Fruit fly (Drosophila melanogaster) whole organism, adult: ENCODE measurements around the gene CG17778.

Source experiments
- CG11617 ChIP-seq: fragments of 200-800 bp; sonication (Bioruptor generic); optimal IDR thresholded peaks from 2 replicates; lab custom pipeline; 2017; ENCODE audit warnings: mild to moderate bottlenecking, missing biosample characterization, missing genetic modification reagents, missing genetic modification characterization
- CG12768 ChIP-seq: fragments of 200-800 bp; sonication (Bioruptor generic); optimal IDR thresholded peaks from 2 replicates; lab custom pipeline; 2017; ENCODE audit warnings: missing biosample characterization, missing genetic modification characterization, mild to moderate bottlenecking, moderate library complexity, missing genetic modification reagents
- CG14711 ChIP-seq: fragments of 200-800 bp; sonication (Bioruptor generic); optimal IDR thresholded peaks from 2 replicates; lab custom pipeline; 2018; ENCODE audit warnings: missing biosample characterization, mild to moderate bottlenecking, missing genetic modification characterization, moderate library complexity
- CG1620 ChIP-seq: fragments of 200-800 bp; sonication (Bioruptor generic); optimal IDR thresholded peaks from 2 replicates; lab custom pipeline; 2016; ENCODE audit warnings: missing biosample characterization, missing genetic modification characterization
- CG33017 ChIP-seq: fragments of 200-800 bp; sonication (Bioruptor generic); optimal IDR thresholded peaks from 2 replicates; lab custom pipeline; 2018; ENCODE audit warnings: missing biosample characterization, mild to moderate bottlenecking, missing genetic modification characterization, moderate library complexity
- CG5204 ChIP-seq: fragments of 200-800 bp; sonication (Bioruptor generic); optimal IDR thresholded peaks from 2 replicates; lab custom pipeline; 2016; ENCODE audit warnings: missing biosample characterization, missing genetic modification characterization
- CG7045 ChIP-seq: fragments of 200-800 bp; sonication (Bioruptor generic); optimal IDR thresholded peaks from 2 replicates; lab custom pipeline; 2017; ENCODE audit warnings: missing biosample characterization, mild to moderate bottlenecking, missing genetic modification characterization
- CG7101 ChIP-seq: fragments of 200-800 bp; sonication (Bioruptor generic); optimal IDR thresholded peaks from 2 replicates; lab custom pipeline; 2018; ENCODE audit warnings: missing biosample characterization, mild to moderate bottlenecking, missing genetic modification characterization, moderate library complexity
- Clk ChIP-seq: fragments of 200-800 bp; sonication (Bioruptor generic); optimal IDR thresholded peaks from 2 replicates; lab custom pipeline; 2017; ENCODE audit warnings: missing biosample characterization, missing genetic modification characterization
- Crg-1 ChIP-seq: fragments of 200-800 bp; sonication (Bioruptor generic); optimal IDR thresholded peaks from 2 replicates; lab custom pipeline; 2016; ENCODE audit warnings: missing biosample characterization, missing genetic modification characterization
- Hr96 ChIP-seq: fragments of 200-800 bp; sonication (Bioruptor generic); optimal IDR thresholded peaks from 2 replicates; lab custom pipeline; 2016; ENCODE audit warnings: missing biosample characterization, missing genetic modification characterization
- Mnt ChIP-seq: fragments of 200-800 bp; sonication (Bioruptor generic); optimal IDR thresholded peaks from 2 replicates; lab custom pipeline; 2016; ENCODE audit warnings: missing biosample characterization, mild to moderate bottlenecking, missing genetic modification characterization
- bab1 ChIP-seq: fragments of 200-800 bp; sonication (Bioruptor generic); optimal IDR thresholded peaks from 3 replicates; lab custom pipeline; 2019; ENCODE audit warnings: missing biosample characterization, mild to moderate bottlenecking, missing genetic modification characterization, moderate library complexity
- cic ChIP-seq: fragments of 200-800 bp; sonication (Bioruptor generic); optimal IDR thresholded peaks from 2 replicates; lab custom pipeline; 2017; ENCODE audit warnings: missing biosample characterization, mild to moderate bottlenecking, missing genetic modification characterization, moderate library complexity
- cnc ChIP-seq, 2 experiments: fragments of >200 bp; optimal IDR thresholded peaks; 2 replicates each; lab custom pipeline; 2017
- kay ChIP-seq: fragments of 200-800 bp; sonication (Bioruptor generic); peaks from one replicate; lab custom pipeline; 2016; ENCODE audit warnings: missing biosample characterization, missing genetic modification characterization, borderline replicate concordance
- ovo ChIP-seq: fragments of 200-800 bp; sonication (Bioruptor generic); optimal IDR thresholded peaks from 2 replicates; lab custom pipeline; 2016; ENCODE audit warnings: missing biosample characterization, missing genetic modification characterization
- pad ChIP-seq: fragments of 200-800 bp; sonication (Bioruptor generic); optimal IDR thresholded peaks from 3 replicates; lab custom pipeline; 2017; ENCODE audit warnings: missing biosample characterization, missing genetic modification characterization, mild to moderate bottlenecking, moderate library complexity, missing genetic modification reagents
- tj ChIP-seq: fragments of 200-800 bp; sonication (Bioruptor generic); optimal IDR thresholded peaks from 3 replicates; lab custom pipeline; 2017; ENCODE audit warnings: missing biosample characterization, mild to moderate bottlenecking, missing genetic modification characterization, moderate library complexity
- toe ChIP-seq: fragments of 200-800 bp; sonication (Bioruptor generic); optimal IDR thresholded peaks from 2 replicates; lab custom pipeline; 2016; ENCODE audit warnings: missing biosample characterization, missing genetic modification characterization

The CG17778 gene

DNA sequence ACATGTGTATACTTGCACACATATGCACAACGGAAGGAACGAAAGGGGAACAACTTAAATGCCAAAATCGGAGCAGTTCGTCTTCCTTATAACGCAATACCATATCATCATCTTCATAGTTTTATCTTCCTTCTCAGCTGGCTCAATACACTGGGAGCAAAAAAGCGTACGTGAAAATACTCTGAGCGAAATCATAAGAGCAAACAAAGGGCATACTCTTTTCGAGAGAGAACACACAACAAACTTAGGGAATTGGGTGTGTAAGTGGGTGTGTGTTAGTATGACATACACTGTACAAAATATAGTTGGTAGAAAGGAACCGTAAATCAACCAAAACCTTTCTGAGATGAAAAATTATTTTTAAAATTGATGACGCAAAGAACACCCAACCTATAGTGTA lies 18.1 kb downstream of the CG17778 start:
- TF ChIP-seq CG33017 (tag; lab: Kevin White, UChicago) (no peak), cic (no peak), Crg-1 (no peak), CG5204 (GFP tag; lab: Kevin White, UChicago) (no peak), ovo (no peak), tj (no peak), CG7101 (tag; lab: Kevin White, UChicago) (no peak), Mnt (GFP tag; lab: Kevin White, UChicago) (no peak), CG7045 (GFP tag; lab: Kevin White, UChicago) (no peak), toe (GFP tag; lab: Kevin White, UChicago) (no peak), bab1 (GFP tag; lab: Kevin White, UChicago) (no peak), CG11617 (no peak), kay (GFP tag; lab: Kevin White, UChicago) (no peak), cnc (optimal IDR thresholded peaks at IDR 0.05; lab: Kevin White, UChicago) (no peak), CG1620 (GFP tag; lab: Kevin White, UChicago) (no peak), Hr96 (GFP tag; lab: Kevin White, UChicago) (no peak), pad (GFP tag; lab: Kevin White, UChicago) (no peak), CG14711 (tag; lab: Kevin White, UChicago) (no peak), Clk (GFP tag; lab: Kevin White, UChicago) (no peak)

- TF ChIP-seq toe (GFP tag; lab: Kevin White, UChicago) (no peak), ovo (no peak), CG7101 (tag; lab: Kevin White, UChicago) (no peak), pad (GFP tag; lab: Kevin White, UChicago) (no peak), CG12768 (GFP tag; lab: Kevin White, UChicago) (no peak), CG7045 (GFP tag; lab: Kevin White, UChicago) (no peak), CG5204 (GFP tag; lab: Kevin White, UChicago) (no peak)
Measured at dm6 chrX:515676-516075, 21.3 kb downstream of the CG17778 start.

DNA sequence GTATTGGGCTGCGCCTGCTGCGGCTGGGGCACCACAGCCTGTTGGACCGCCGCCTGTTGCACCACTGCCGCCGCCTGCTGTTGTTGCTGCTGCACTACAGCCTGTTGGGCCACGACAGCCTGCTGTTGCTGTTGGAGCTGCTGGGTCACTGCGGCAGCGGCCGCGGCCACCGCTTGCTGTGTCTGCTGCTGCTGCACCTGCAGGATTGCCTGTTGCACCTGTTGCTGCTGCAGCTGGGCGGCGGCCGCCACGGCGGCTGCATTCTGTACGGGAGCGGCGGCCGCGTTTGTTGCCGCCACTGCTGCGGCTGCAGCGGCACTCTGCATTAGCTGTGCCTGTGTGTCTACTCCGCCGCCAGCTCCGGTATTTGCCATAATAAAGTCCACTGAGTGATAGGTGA lies 24.4 kb downstream of the CG17778 start:
- no peak for TF ChIP-seq cnc (optimal IDR thresholded peaks at IDR 0.05; lab: Kevin White, UChicago)
- no peak for TF ChIP-seq CG14711 (tag; lab: Kevin White, UChicago)
- no peak for TF ChIP-seq Hr96 (GFP tag; lab: Kevin White, UChicago)
- no peak for TF ChIP-seq CG7045 (GFP tag; lab: Kevin White, UChicago)
- TF ChIP-seq CG12768 (GFP tag; lab: Kevin White, UChicago): no peak
- no peak for TF ChIP-seq toe (GFP tag; lab: Kevin White, UChicago)
- no peak for TF ChIP-seq tj
- no peak for TF ChIP-seq Crg-1
- no peak for TF ChIP-seq cic
- no peak for TF ChIP-seq bab1 (GFP tag; lab: Kevin White, UChicago)
- TF ChIP-seq Mnt (GFP tag; lab: Kevin White, UChicago): no peak
- no peak for TF ChIP-seq CG7101 (tag; lab: Kevin White, UChicago)

dm6 chrX:520215-520861 lies 25.9 kb downstream of the CG17778 start:
- no peak for TF ChIP-seq CG7101 (tag; lab: Kevin White, UChicago)
- no peak for TF ChIP-seq CG5204 (GFP tag; lab: Kevin White, UChicago)
- no peak for TF ChIP-seq CG33017 (tag; lab: Kevin White, UChicago)
- no peak for TF ChIP-seq CG12768 (GFP tag; lab: Kevin White, UChicago)
- no peak for TF ChIP-seq CG1620 (GFP tag; lab: Kevin White, UChicago)
- no peak for TF ChIP-seq Mnt (GFP tag; lab: Kevin White, UChicago)
- no peak for TF ChIP-seq kay (GFP tag; lab: Kevin White, UChicago)
- TF ChIP-seq Hr96 (GFP tag; lab: Kevin White, UChicago): no peak
- TF ChIP-seq CG11617: no peak
- no peak for TF ChIP-seq CG7045 (GFP tag; lab: Kevin White, UChicago)
- TF ChIP-seq cnc (optimal IDR thresholded peaks at IDR 0.05; lab: Kevin White, UChicago): no peak
- TF ChIP-seq ovo: no peak
- TF ChIP-seq pad (GFP tag; lab: Kevin White, UChicago): no peak

DNA sequence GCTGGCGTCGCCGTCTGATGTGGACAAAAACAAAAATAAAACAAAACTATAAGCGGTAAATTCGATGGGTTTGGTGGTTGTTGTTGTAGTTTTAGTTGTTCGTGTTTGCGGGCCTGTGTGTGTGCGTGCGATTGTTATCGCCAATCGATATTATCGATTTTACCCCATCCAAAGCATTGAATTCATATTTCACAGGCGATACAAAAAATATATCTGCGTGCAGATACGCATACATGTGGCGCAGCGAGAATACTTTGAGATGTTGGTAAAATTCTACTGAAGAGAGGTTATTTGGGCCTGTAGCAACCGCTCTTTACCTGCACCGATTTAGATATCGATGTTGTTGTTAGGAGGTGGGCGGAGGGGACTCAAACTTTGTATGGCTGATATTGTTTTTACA lies 27.3 kb downstream of the CG17778 start:
- TF ChIP-seq ovo (no peak), bab1 (GFP tag; lab: Kevin White, UChicago) (no peak), CG11617 (no peak), pad (GFP tag; lab: Kevin White, UChicago) (no peak), cic (no peak), CG7101 (tag; lab: Kevin White, UChicago) (no peak), tj (no peak), Mnt (GFP tag; lab: Kevin White, UChicago) (no peak), kay (GFP tag; lab: Kevin White, UChicago) (no peak), Crg-1 (no peak), toe (GFP tag; lab: Kevin White, UChicago) (no peak), Clk (GFP tag; lab: Kevin White, UChicago) (no peak), cnc (optimal IDR thresholded peaks at IDR 0.05; lab: Kevin White, UChicago) (no peak), CG12768 (GFP tag; lab: Kevin White, UChicago) (no peak), Hr96 (GFP tag; lab: Kevin White, UChicago) (no peak), CG14711 (tag; lab: Kevin White, UChicago) (no peak), CG1620 (GFP tag; lab: Kevin White, UChicago) (no peak)
